Fruit fly (Drosophila melanogaster) whole organism, pupa: ENCODE results near the gene HipHop.
A peak's percentile ranks its signal among the peaks of the same experiment; 100 is the strongest.

Source experiments
- CG12605 ChIP-seq: fragments of 200-800 bp; sonication (Bioruptor generic); IDR thresholded peaks from 2 replicates; pipeline ENCODE4 v1.3.6; 2022; ENCODE audit warnings: missing biosample characterization, missing genetic modification characterization
- CG15710 ChIP-seq: fragments of 200-800 bp; sonication (Bioruptor generic); optimal IDR thresholded peaks from 2 replicates; lab custom pipeline; 2018; ENCODE audit warnings: missing biosample characterization, mild to moderate bottlenecking, missing genetic modification characterization, moderate library complexity
- CG17806 ChIP-seq: fragments of 200-800 bp; sonication (Bioruptor generic); optimal IDR thresholded peaks from 2 replicates; lab custom pipeline; 2018; ENCODE audit warnings: missing biosample characterization, mild to moderate bottlenecking, missing genetic modification characterization, moderate library complexity
- CG32121 ChIP-seq: fragments of 200-800 bp; sonication (Bioruptor generic); IDR thresholded peaks from 2 replicates; pipeline ENCODE4 v1.3.6; 2022; ENCODE audit warnings: missing biosample characterization, missing genetic modification characterization
- CG4496 ChIP-seq: fragments of 200-800 bp; sonication (Bioruptor generic); IDR thresholded peaks from 3 replicates; pipeline ENCODE4 v1.3.6; 2022; ENCODE audit warnings: missing biosample characterization, missing genetic modification characterization
- CG8301 ChIP-seq: fragments of 200-800 bp; sonication (Bioruptor generic); optimal IDR thresholded peaks from 2 replicates; lab custom pipeline; 2018; ENCODE audit warnings: missing biosample characterization, mild to moderate bottlenecking, missing genetic modification characterization
- CG9948 ChIP-seq: fragments of 200-800 bp; sonication (Bioruptor generic); optimal IDR thresholded peaks from 2 replicates; lab custom pipeline; 2018; ENCODE audit warnings: missing biosample characterization, mild to moderate bottlenecking, missing genetic modification characterization, moderate library complexity
- Pif1A ChIP-seq: fragments of 200-800 bp; sonication (Bioruptor generic); optimal IDR thresholded peaks from 3 replicates; lab custom pipeline; 2016; ENCODE audit warnings: missing biosample characterization, missing genetic modification characterization

- TF ChIP-seq CG4496 (no peak), CG8301 (no peak), CG9948 (peak; percentile 14), Pif1A (GFP tag; lab: Kevin White, UChicago) (peak; percentile 40), CG32121 (no peak), CG15710 (tag; lab: Kevin White, UChicago) (no peak), CG12605 (GFP tag; lab: Robert Waterston, UW) (no peak), CG17806 (no peak)
Measured at dm6 chr3L:18848436-18848835, 27.5 kb downstream of the HipHop start.
